Fruit fly (Drosophila melanogaster): Measurements from ENCODE around the gene mri.

The mri gene

DNA sequence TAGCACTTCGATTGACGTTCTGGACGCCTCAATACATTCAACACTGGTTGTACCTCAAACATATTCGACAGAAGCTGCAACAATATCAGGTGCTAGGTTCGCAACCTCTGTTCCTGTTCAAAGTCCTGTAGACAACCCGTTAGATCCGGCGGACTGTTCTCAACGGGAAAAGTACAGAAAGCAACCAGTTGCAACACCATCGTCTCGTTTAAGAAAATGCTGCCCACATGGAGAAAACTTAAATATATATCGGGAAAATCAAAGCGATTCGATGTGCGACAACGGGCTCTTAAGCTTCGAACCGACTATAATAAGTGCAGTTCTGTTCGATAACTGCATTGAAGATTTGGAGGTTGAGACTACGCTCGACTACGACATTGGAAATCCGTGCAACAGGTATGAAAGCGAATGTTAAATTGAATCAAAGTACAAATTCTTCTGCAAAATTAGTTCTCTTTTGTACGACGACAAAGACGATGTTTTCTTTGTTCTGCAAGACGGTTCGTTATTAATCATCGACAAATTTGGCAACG lies 48.3 kb downstream of the mri start (continued):
- TF ChIP-seq lbe (GFP tag; optimal IDR thresholded peaks at IDR 0.05): no peak
- no peak for TF ChIP-seq Poxn (GFP tag; IDR thresholded peaks at IDR 0.05)
- TF ChIP-seq gfzf (GFP tag; optimal IDR thresholded peaks at IDR 0.05): peak; percentile 23
- no peak for TF ChIP-seq CG4424 (GFP tag; optimal IDR thresholded peaks at IDR 0.05)
- TF ChIP-seq sr (GFP tag; IDR thresholded peaks at IDR 0.05): no peak
- peak; percentile 20 for TF ChIP-seq Med (GFP tag)
- no peak for TF ChIP-seq CG9817 (tag; optimal IDR thresholded peaks at IDR 0.05)
- no peak for TF ChIP-seq CG10543 (GFP tag; optimal IDR thresholded peaks at IDR 0.05)

Measured in whole organism, embryonic.